Worm (Caenorhabditis elegans) whole organism, mixed stage, embryonic: Measurements from ENCODE around the gene E02C12.19.

Experiments used
- hlh-1 ChIP-seq: fragments of 150-350 bp; optimal IDR thresholded peaks from 2 replicates; lab custom pipeline; 2014; ENCODE audit warnings: missing biosample characterization, missing genetic modification reagents, missing genetic modification characterization
- lin-32 ChIP-seq: fragments of 200-800 bp; sonication (Bioruptor generic); optimal IDR thresholded peaks from 2 replicates; lab custom pipeline; 2018; ENCODE audit warnings: mild to moderate bottlenecking, missing genetic modification characterization, missing compliant biosample characterization
- mep-1 ChIP-seq: fragments of 150-350 bp; optimal IDR thresholded peaks from 2 replicates; lab custom pipeline; 2017; ENCODE audit warnings: missing biosample characterization, missing genetic modification reagents, missing genetic modification characterization, inconsistent platforms
- nhr-12 ChIP-seq: fragments of 150-350 bp; optimal IDR thresholded peaks from 2 replicates; lab custom pipeline; 2014; ENCODE audit warnings: missing biosample characterization, missing genetic modification characterization
- nhr-237 ChIP-seq: fragments of 150-350 bp; optimal IDR thresholded peaks from 2 replicates; lab custom pipeline; 2014; ENCODE audit warnings: missing biosample characterization, missing genetic modification characterization
- nhr-28 ChIP-seq: fragments of 150-350 bp; optimal IDR thresholded peaks from 2 replicates; lab custom pipeline; 2014; ENCODE audit warnings: missing biosample characterization, missing genetic modification characterization
- unc-39 ChIP-seq: fragments of 150-350 bp; optimal IDR thresholded peaks from 2 replicates; lab custom pipeline; 2014; ENCODE audit warnings: missing biosample characterization, missing genetic modification characterization
- ztf-11 ChIP-seq: fragments of 150-350 bp; optimal IDR thresholded peaks from 2 replicates; lab custom pipeline; 2014; ENCODE audit warnings: missing biosample characterization, missing genetic modification characterization

DNA sequence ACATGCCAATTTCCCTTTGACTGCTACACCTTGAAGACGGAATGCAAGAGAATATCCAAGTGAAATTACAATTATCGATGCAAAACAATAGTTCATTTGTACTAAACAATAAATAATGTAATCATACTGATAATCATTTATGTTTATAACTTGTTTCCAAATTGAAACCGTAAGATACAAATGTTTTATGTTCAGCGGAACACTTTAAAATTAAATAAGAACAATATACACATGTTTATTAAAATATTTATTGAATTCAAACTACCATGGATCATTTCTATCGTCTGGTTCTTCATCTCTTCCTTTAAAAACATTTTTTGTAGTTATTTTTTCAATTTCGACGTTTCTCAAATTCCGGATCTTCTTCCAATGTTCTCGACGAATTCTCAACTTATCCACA, 20.9 kb downstream of the E02C12.19 start, which contains the start of gene ttr-40:
- TF ChIP-seq nhr-12 (tag; lab: Kevin White, UChicago) (no peak), ztf-11 (tag; lab: Kevin White, UChicago) (no peak), unc-39 (tag; lab: Kevin White, UChicago) (no peak), hlh-1 (tag; lab: Kevin White, UChicago) (no peak), nhr-237 (tag; lab: Kevin White, UChicago) (no peak), mep-1 (no peak), nhr-28 (tag; lab: Kevin White, UChicago) (no peak), lin-32 (GFP tag; lab: Kevin White, UChicago) (no peak)
